Fruit fly (Drosophila melanogaster) Kc167 (cell line): ENCODE data around the gene TwdlJ.

Source experiments
- Myc ChIP-seq: fragments of >200 bp; optimal IDR thresholded peaks from 2 replicates; lab custom pipeline; 2017; ENCODE audit warnings: missing external identifiers
- Sin3A ChIP-seq: fragments of >200 bp; optimal IDR thresholded peaks from 2 replicates; lab custom pipeline; 2018; ENCODE audit warnings: missing external identifiers
- h ChIP-seq: fragments of >200 bp; optimal IDR thresholded peaks from 3 replicates; lab custom pipeline; 2018; ENCODE audit warnings: missing external identifiers
- insv ChIP-seq: fragments of >200 bp; optimal IDR thresholded peaks from 3 replicates; lab custom pipeline; 2018; ENCODE audit warnings: missing external identifiers
- psq ChIP-seq: fragments of >200 bp; optimal IDR thresholded peaks from 2 replicates; lab custom pipeline; 2017; ENCODE audit warnings: missing external identifiers
- ttk ChIP-seq: sonication (Bioruptor generic); optimal IDR thresholded peaks from 2 replicates; lab custom pipeline; 2017; ENCODE audit warnings: missing external identifiers

- TF ChIP-seq insv (no peak), Sin3A (lab: Kevin White, UChicago) (no peak), psq (no peak), Myc (lab: Kevin White, UChicago) (no peak), ttk (no peak), h (lab: Kevin White, UChicago) (no peak)
These were observed 26.4 kb downstream of the TwdlJ start, which contains the start of gene Tb for dm6 chr3R:26656140-26656539.
